Fruit fly (Drosophila melanogaster) whole organism, embryonic: ENCODE data around the gene cass.

Experiments
- Atf-2 ChIP-seq: fragments of 200-800 bp; sonication (Bioruptor generic); optimal IDR thresholded peaks from 2 replicates; lab custom pipeline; 2016; ENCODE audit warnings: missing biosample characterization, missing genetic modification characterization
- Awh ChIP-seq: fragments of 200-800 bp; sonication (Bioruptor generic); IDR thresholded peaks from 2 replicates; pipeline ENCODE4, ENCODE4 v1.3.6; 2022; ENCODE audit warnings: missing biosample characterization, missing genetic modification characterization
- B-H1 ChIP-seq: fragments of 200-800 bp; sonication (Bioruptor generic); IDR thresholded peaks from 3 replicates; pipeline ENCODE4 v1.3.6; 2022; ENCODE audit warnings: missing biosample characterization, missing genetic modification characterization
- CG1024 ChIP-seq: fragments of 200-800 bp; sonication (Bioruptor generic); IDR thresholded peaks from 2 replicates; pipeline ENCODE4 v1.3.6; 2022; ENCODE audit warnings: missing biosample characterization, missing genetic modification characterization
- CG10431 ChIP-seq: fragments of 200-800 bp; sonication (Bioruptor generic); optimal IDR thresholded peaks from 3 replicates; lab custom pipeline; 2018; ENCODE audit warnings: missing biosample characterization, mild to moderate bottlenecking, missing genetic modification characterization
- CG13296 ChIP-seq: fragments of 200-800 bp; sonication (Bioruptor generic); optimal IDR thresholded peaks from 3 replicates; lab custom pipeline; 2018; ENCODE audit warnings: missing biosample characterization, mild to moderate bottlenecking, missing genetic modification characterization
- CG14014 ChIP-seq: fragments of 200-800 bp; sonication (Bioruptor generic); IDR thresholded peaks from 2 replicates; pipeline ENCODE4 v1.3.6; 2022; ENCODE audit warnings: missing biosample characterization, missing genetic modification characterization
- CG17385 ChIP-seq: fragments of 200-800 bp; sonication (Bioruptor generic); optimal IDR thresholded peaks from 3 replicates; lab custom pipeline; 2018; ENCODE audit warnings: missing biosample characterization, mild to moderate bottlenecking, missing genetic modification characterization
- CG17568 ChIP-seq: fragments of 200-800 bp; sonication (Bioruptor generic); optimal IDR thresholded peaks from 2 replicates; lab custom pipeline; 2018; ENCODE audit warnings: missing biosample characterization, mild to moderate bottlenecking, missing genetic modification characterization, moderate library complexity
- CG17612 ChIP-seq: fragments of 200-800 bp; sonication (Bioruptor generic); IDR thresholded peaks from 2 replicates; pipeline ENCODE4 v1.3.6; 2022; ENCODE audit warnings: missing biosample characterization, missing genetic modification characterization
- CG2129 ChIP-seq: fragments of 200-800 bp; sonication (Bioruptor generic); IDR thresholded peaks from 2 replicates; pipeline ENCODE4 v1.3.6; 2022; ENCODE audit warnings: missing biosample characterization, missing genetic modification characterization; ENCODE audit not compliant: partially characterized antibody
- CG6272 ChIP-seq: fragments of 200-800 bp; sonication (Bioruptor generic); IDR thresholded peaks from 2 replicates; pipeline ENCODE4 v1.3.6; 2022; ENCODE audit warnings: missing biosample characterization, missing genetic modification characterization
- CG8388 ChIP-seq: fragments of 200-800 bp; sonication (Bioruptor generic); optimal IDR thresholded peaks from 2 replicates; lab custom pipeline; 2019; ENCODE audit warnings: missing biosample characterization, mild to moderate bottlenecking, missing genetic modification characterization, moderate library complexity
- CrebB ChIP-seq: fragments of 200-800 bp; sonication (Bioruptor generic); optimal IDR thresholded peaks from 3 replicates; lab custom pipeline; 2018; ENCODE audit warnings: missing biosample characterization, mild to moderate bottlenecking, missing genetic modification characterization
- D ChIP-seq, 2 experiments: fragments of 200-800 bp in 1 of 2; fragments of >200 bp in 1 of 2; sonication (Bioruptor generic) in 1 of 2; optimal IDR thresholded peaks; 2 replicates in 1 of 2; 3 replicates in 1 of 2; lab custom pipeline; 2017; ENCODE audit warnings: mild to moderate bottlenecking in 1 of 2, missing biosample characterization in 1 of 2, missing genetic modification characterization in 1 of 2, missing genetic modification reagents in 1 of 2
- Dll ChIP-seq: fragments of 200-800 bp; sonication (Bioruptor generic); IDR thresholded peaks from 4 replicates; pipeline ENCODE4 v1.3.6; 2022; ENCODE audit warnings: missing biosample characterization, missing genetic modification characterization; ENCODE audit not compliant: partially characterized antibody
- E2f1 ChIP-seq: fragments of 200-800 bp; sonication (Bioruptor generic); IDR thresholded peaks from 2 replicates; pipeline ENCODE4 v1.3.6; 2022; ENCODE audit warnings: missing biosample characterization, missing genetic modification characterization
- HLH4C ChIP-seq: fragments of 200-800 bp; sonication (Bioruptor generic); IDR thresholded peaks from 3 replicates; pipeline ENCODE4 v1.3.6; 2022; ENCODE audit warnings: missing biosample characterization, missing genetic modification characterization; ENCODE audit not compliant: partially characterized antibody
- Hr78 ChIP-seq, 2 experiments: fragments of 200-800 bp in 1 of 2; fragments of >200 bp in 1 of 2; sonication (Bioruptor generic) in 1 of 2; optimal IDR thresholded peaks; 2 replicates each; lab custom pipeline; 2017 to 2019; ENCODE audit warnings: missing biosample characterization in 2 of 2, missing genetic modification characterization in 2 of 2, mild to moderate bottlenecking in 1 of 2, moderate library complexity in 1 of 2
- Lhr ChIP-seq: fragments of 200-800 bp; sonication (Bioruptor generic); optimal IDR thresholded peaks from 3 replicates; lab custom pipeline; 2017; ENCODE audit warnings: mild to moderate bottlenecking, missing biosample characterization, missing genetic modification reagents, missing genetic modification characterization
- Lim3 ChIP-seq: fragments of 200-800 bp; sonication (Bioruptor generic); IDR thresholded peaks from 2 replicates; pipeline ENCODE4 v1.3.6; 2022; ENCODE audit warnings: missing biosample characterization, missing genetic modification characterization
- Mrtf ChIP-seq: fragments of 200-800 bp; sonication (Bioruptor generic); IDR thresholded peaks from 3 replicates; pipeline ENCODE4 v1.3.6; 2022; ENCODE audit warnings: missing biosample characterization, missing genetic modification characterization
- PHDP ChIP-seq: fragments of 200-800 bp; sonication (Bioruptor generic); optimal IDR thresholded peaks from 3 replicates; lab custom pipeline; 2018; ENCODE audit warnings: missing biosample characterization, mild to moderate bottlenecking, missing genetic modification characterization, moderate library complexity
- Rx ChIP-seq: fragments of 200-800 bp; sonication (Bioruptor generic); IDR thresholded peaks from 2 replicates; pipeline ENCODE4 v1.3.6; 2022; ENCODE audit warnings: missing biosample characterization, missing genetic modification characterization
- Sin3A ChIP-seq: fragments of >200 bp; optimal IDR thresholded peaks from 2 replicates; lab custom pipeline; 2018
- Sry-β ChIP-seq: fragments of 200-800 bp; sonication (Bioruptor generic); optimal IDR thresholded peaks from 2 replicates; lab custom pipeline; 2018; ENCODE audit warnings: missing biosample characterization, mild to moderate bottlenecking, missing genetic modification characterization, moderate library complexity
- abd-A ChIP-seq: fragments of 200-800 bp; sonication (Bioruptor generic); optimal IDR thresholded peaks from 3 replicates; lab custom pipeline; 2019; ENCODE audit warnings: missing biosample characterization, mild to moderate bottlenecking, missing genetic modification characterization, moderate library complexity
- amos ChIP-seq: fragments of 200-800 bp; sonication (Bioruptor generic); IDR thresholded peaks from 2 replicates; pipeline ENCODE4 v1.3.6; 2022; ENCODE audit warnings: missing biosample characterization, missing genetic modification characterization; ENCODE audit not compliant: partially characterized antibody
- bigmax ChIP-seq: fragments of 200-800 bp; sonication (Bioruptor generic); optimal IDR thresholded peaks from 2 replicates; lab custom pipeline; 2018; ENCODE audit warnings: missing biosample characterization, mild to moderate bottlenecking, missing genetic modification characterization
- btn ChIP-seq: fragments of 200-800 bp; sonication (Bioruptor generic); optimal IDR thresholded peaks from 2 replicates; lab custom pipeline; 2016; ENCODE audit warnings: missing biosample characterization, missing genetic modification characterization
- chinmo ChIP-seq: fragments of 200-800 bp; sonication (Bioruptor generic); IDR thresholded peaks from 4 replicates; pipeline ENCODE4 v1.3.6; 2022; ENCODE audit warnings: missing biosample characterization, missing genetic modification characterization; ENCODE audit not compliant: partially characterized antibody
- crol ChIP-seq: fragments of 200-800 bp; sonication (Bioruptor generic); IDR thresholded peaks from 2 replicates; pipeline ENCODE4 v1.3.6; 2022; ENCODE audit warnings: missing biosample characterization, missing genetic modification characterization
- eve ChIP-seq, 2 experiments: fragments of >200 bp; optimal IDR thresholded peaks; 2 replicates each; lab custom pipeline; 2017; ENCODE audit warnings: missing biosample characterization in 2 of 2, missing genetic modification characterization in 2 of 2
- fd102C ChIP-seq: fragments of 200-800 bp; sonication (Bioruptor generic); optimal IDR thresholded peaks from 2 replicates; lab custom pipeline; 2018; ENCODE audit warnings: missing biosample characterization, mild to moderate bottlenecking, missing genetic modification characterization, moderate library complexity
- fd3F ChIP-seq: fragments of 200-800 bp; sonication (Bioruptor generic); optimal IDR thresholded peaks from 2 replicates; lab custom pipeline; 2018; ENCODE audit warnings: missing biosample characterization, mild to moderate bottlenecking, missing genetic modification characterization, moderate library complexity
- gro ChIP-seq: fragments of 200-800 bp; sonication (Bioruptor generic); optimal IDR thresholded peaks from 2 replicates; lab custom pipeline; 2016; ENCODE audit warnings: missing biosample characterization, missing genetic modification characterization
- hbn ChIP-seq: fragments of 200-800 bp; sonication (Bioruptor generic); IDR thresholded peaks from 2 replicates; pipeline ENCODE4 v1.3.6; 2022; ENCODE audit warnings: missing biosample characterization, missing genetic modification characterization; ENCODE audit not compliant: partially characterized antibody
- jigr1 ChIP-seq: fragments of 200-800 bp; sonication (Bioruptor generic); IDR thresholded peaks from 3 replicates; pipeline ENCODE4 v1.3.6; 2022; ENCODE audit warnings: missing biosample characterization, missing genetic modification characterization
- ken ChIP-seq: fragments of 200-800 bp; sonication (Bioruptor generic); IDR thresholded peaks from 3 replicates; pipeline ENCODE4 v1.3.6; 2022; ENCODE audit warnings: missing biosample characterization, missing genetic modification characterization
- lab ChIP-seq: fragments of 200-800 bp; sonication (Bioruptor generic); optimal IDR thresholded peaks from 3 replicates; lab custom pipeline; 2017; ENCODE audit warnings: missing biosample characterization, missing genetic modification characterization, mild to moderate bottlenecking, moderate library complexity, missing genetic modification reagents
- maf-S ChIP-seq: fragments of 200-800 bp; sonication (Bioruptor generic); optimal IDR thresholded peaks from 2 replicates; lab custom pipeline; 2016; ENCODE audit warnings: missing biosample characterization, missing genetic modification characterization
- mld ChIP-seq: fragments of 200-800 bp; sonication (Bioruptor generic); IDR thresholded peaks from 3 replicates; pipeline ENCODE4 v1.3.6; 2022; ENCODE audit warnings: missing biosample characterization, missing genetic modification characterization; ENCODE audit not compliant: partially characterized antibody
- nerfin-2 ChIP-seq: fragments of 200-800 bp; sonication (Bioruptor generic); IDR thresholded peaks from 2 replicates; pipeline ENCODE4 v1.3.6; 2022; ENCODE audit warnings: missing biosample characterization, missing genetic modification characterization; ENCODE audit not compliant: partially characterized antibody
- nom ChIP-seq: fragments of 200-800 bp; sonication (Bioruptor generic); optimal IDR thresholded peaks from 2 replicates; lab custom pipeline; 2017; ENCODE audit warnings: missing biosample characterization, missing genetic modification characterization, mild to moderate bottlenecking, moderate library complexity, missing genetic modification reagents
- ranshi ChIP-seq: fragments of 200-800 bp; sonication (Bioruptor generic); IDR thresholded peaks from 2 replicates; pipeline ENCODE4 v1.3.6; 2022; ENCODE audit warnings: missing biosample characterization, missing genetic modification characterization
- sr ChIP-seq: fragments of 200-800 bp; sonication (Bioruptor generic); IDR thresholded peaks from 3 replicates; pipeline ENCODE4 v1.3.6; 2022; ENCODE audit warnings: missing biosample characterization, missing genetic modification characterization
- tx ChIP-seq: fragments of 200-800 bp; sonication (Bioruptor generic); optimal IDR thresholded peaks from 2 replicates; lab custom pipeline; 2016; ENCODE audit warnings: missing biosample characterization, missing genetic modification characterization
- wor ChIP-seq: fragments of 200-800 bp; sonication (Bioruptor generic); IDR thresholded peaks from 2 replicates; pipeline ENCODE4 v1.3.6; 2022; ENCODE audit warnings: missing biosample characterization, missing genetic modification characterization
- zen2 ChIP-seq: fragments of 200-800 bp; sonication (Bioruptor generic); IDR thresholded peaks from 3 replicates; pipeline ENCODE4 v1.3.6; 2022; ENCODE audit warnings: missing biosample characterization, missing genetic modification characterization; ENCODE audit not compliant: partially characterized antibody
- zfh2 ChIP-seq: fragments of 200-800 bp; sonication (Bioruptor generic); optimal IDR thresholded peaks from 2 replicates; lab custom pipeline; 2016; ENCODE audit warnings: missing biosample characterization, missing genetic modification characterization

Gene cass

DNA sequence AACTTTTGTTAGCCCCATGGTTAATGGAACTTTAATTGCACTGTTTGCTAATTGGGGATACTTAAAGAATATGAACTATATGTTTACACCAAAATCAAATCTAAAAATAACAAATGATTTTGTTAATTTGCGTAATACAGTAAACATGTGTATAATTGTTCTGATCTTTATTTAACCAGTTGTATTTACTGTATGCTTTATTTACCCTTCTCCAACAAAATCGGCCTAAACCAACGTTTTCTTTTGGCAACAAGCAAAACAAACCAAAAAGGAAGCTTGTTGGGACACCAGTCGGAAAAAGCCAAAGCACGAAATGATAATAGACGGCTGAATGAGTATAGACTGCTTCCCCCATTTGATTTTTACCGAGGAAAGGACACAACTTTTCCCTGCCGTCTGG lies 7.1 kb downstream of the cass start (continued):
- TF ChIP-seq zen2, result no peak
- TF ChIP-seq CG8388, result no peak
- TF ChIP-seq Lhr (GFP tag; lab: Kevin White, UChicago), result no peak
- TF ChIP-seq mld (GFP tag; lab: Robert Waterston, UW), result no peak
- TF ChIP-seq Atf-2, result no peak
- no peak for TF ChIP-seq bigmax (GFP tag; lab: Kevin White, UChicago)
- no peak for TF ChIP-seq D (optimal IDR thresholded peaks at IDR 0.05; lab: Kevin White, UChicago)
- no peak for TF ChIP-seq D (GFP tag; optimal IDR thresholded peaks at IDR 0.05; lab: Kevin White, UChicago)
- TF ChIP-seq CG2129 (GFP tag; lab: Robert Waterston, UW), result no peak
- TF ChIP-seq hbn (GFP tag; lab: Robert Waterston, UW), result no peak
- TF ChIP-seq abd-A, result no peak
- TF ChIP-seq tx (GFP tag; lab: Kevin White, UChicago), result no peak
- TF ChIP-seq CG13296, result peak; percentile 41
- peak; percentile 33 for TF ChIP-seq zfh2 (GFP tag; lab: Kevin White, UChicago)
- peak; percentile 85 for TF ChIP-seq PHDP (tag; lab: Kevin White, UChicago)
- peak; percentile 53; the same call in 1 of the 2 replicates for TF ChIP-seq CG14014 (GFP tag; lab: Robert Waterston, UW)
- no peak for TF ChIP-seq amos (GFP tag; lab: Robert Waterston, UW)
- peak; percentile 44; the same call in 1 of the 2 replicates for TF ChIP-seq CG17612
- no peak for TF ChIP-seq CG6272 (GFP tag; lab: Robert Waterston, UW)
- TF ChIP-seq CG1024 (GFP tag; lab: Robert Waterston, UW), result no peak
- TF ChIP-seq lab (GFP tag; lab: Kevin White, UChicago), result peak; percentile 95
- no peak for TF ChIP-seq Mrtf (GFP tag; lab: Robert Waterston, UW)
- no peak for TF ChIP-seq chinmo (GFP tag; lab: Robert Waterston, UW)
- peak; percentile 89 for TF ChIP-seq fd3F (GFP tag; lab: Kevin White, UChicago)
- TF ChIP-seq E2f1 (GFP tag; lab: Robert Waterston, UW), result no peak
- no peak for TF ChIP-seq Rx
- TF ChIP-seq sr, result no peak
- TF ChIP-seq Hr78 (GFP tag; optimal IDR thresholded peaks at IDR 0.05; lab: Kevin White, UChicago), result no peak
- no peak for TF ChIP-seq Sry-β (GFP tag; lab: Kevin White, UChicago)
- TF ChIP-seq CrebB, result peak; percentile 69
- TF ChIP-seq fd102C (GFP tag; lab: Kevin White, UChicago), result no peak
- no peak for TF ChIP-seq HLH4C (GFP tag; lab: Robert Waterston, UW)
- no peak for TF ChIP-seq Awh (GFP tag; lab: Robert Waterston, UW)
- no peak for TF ChIP-seq nerfin-2
- TF ChIP-seq wor (GFP tag; lab: Robert Waterston, UW), result no peak
- TF ChIP-seq CG10431, result no peak
- TF ChIP-seq CG17385 (GFP tag; lab: Kevin White, UChicago), result peak; percentile 24
- TF ChIP-seq B-H1 (GFP tag; lab: Robert Waterston, UW), result peak; percentile 19; the same call in 1 of the 3 replicates
- TF ChIP-seq CG17568 (GFP tag; lab: Kevin White, UChicago), result peak; percentile 70
- no peak for TF ChIP-seq Dll
- TF ChIP-seq ken, result no peak
- no peak for TF ChIP-seq jigr1 (GFP tag; lab: Robert Waterston, UW)
- no peak for TF ChIP-seq eve (GFP tag; optimal IDR thresholded peaks at IDR 0.05; lab: Kevin White, UChicago)
- peak; percentile 93 for TF ChIP-seq gro
- no peak for TF ChIP-seq Lim3 (GFP tag; lab: Robert Waterston, UW)
- no peak for TF ChIP-seq nom (GFP tag; lab: Kevin White, UChicago)
- peak; percentile 46 for TF ChIP-seq maf-S
- peak; percentile 32; the same call in 1 of the 2 replicates for TF ChIP-seq ranshi
- no peak for TF ChIP-seq crol (GFP tag; lab: Robert Waterston, UW)
- no peak for TF ChIP-seq btn (GFP tag; lab: Kevin White, UChicago)
- no peak for TF ChIP-seq Sin3A
